Fruit fly (Drosophila melanogaster) whole organism, pupa: ENCODE results near the gene polybromo.

Experiments used
- CG10348 ChIP-seq: fragments of 200-800 bp; sonication (Bioruptor generic); IDR thresholded peaks from 2 replicates; pipeline ENCODE4 v1.3.6; 2022; ENCODE audit warnings: missing biosample characterization, missing genetic modification characterization
- D1 ChIP-seq: fragments of 200-800 bp; sonication (Bioruptor generic); optimal IDR thresholded peaks from 2 replicates; lab custom pipeline; 2018; ENCODE audit warnings: missing biosample characterization, mild to moderate bottlenecking, missing genetic modification characterization, moderate library complexity
- Ets98B ChIP-seq: fragments of 200-800 bp; sonication (Bioruptor generic); IDR thresholded peaks from 2 replicates; pipeline ENCODE4 v1.3.6; 2022; ENCODE audit warnings: missing biosample characterization, missing genetic modification characterization
- Pif1B ChIP-seq: fragments of 200-800 bp; sonication (Bioruptor generic); optimal IDR thresholded peaks from 3 replicates; lab custom pipeline; 2016; ENCODE audit warnings: missing biosample characterization, missing genetic modification characterization
- Snoo ChIP-seq: fragments of 200-800 bp; sonication (Bioruptor generic); optimal IDR thresholded peaks from 3 replicates; lab custom pipeline; 2017; ENCODE audit warnings: missing biosample characterization, mild to moderate bottlenecking, missing genetic modification characterization, inconsistent platforms
- rn ChIP-seq: fragments of 200-800 bp; sonication (Bioruptor generic); IDR thresholded peaks from 2 replicates; pipeline ENCODE4 v1.3.6; 2022; ENCODE audit warnings: missing biosample characterization, missing genetic modification characterization

- TF ChIP-seq CG10348 (GFP tag; lab: Robert Waterston, UW) (no peak), rn (GFP tag; lab: Robert Waterston, UW) (0 out of 2 replicates have a peak, but pooled peaks have one; percentile 13), Ets98B (no peak), Snoo (tag; lab: Kevin White, UChicago) (no peak), Pif1B (GFP tag; lab: Kevin White, UChicago) (no peak), D1 (tag; lab: Kevin White, UChicago) (no peak)
These were observed 28.6 kb upstream of the polybromo start, which contains the start of gene sosie for dm6 chr3R:24833652-24834051.
